Worm (Caenorhabditis elegans) whole organism, L4/young adult: ENCODE measurements around the gene B0348.1.

Experiments used
- W03F9.2 ChIP-seq: fragments of 150-350 bp; optimal IDR thresholded peaks from 2 replicates; lab custom pipeline; 2014; ENCODE audit warnings: missing biosample characterization, missing genetic modification characterization
- dao-5 ChIP-seq: sonication (generic microtip); optimal IDR thresholded peaks from 2 replicates; lab custom pipeline; 2016; ENCODE audit warnings: missing genotype, missing genetic modification characterization, moderate library complexity, missing compliant biosample characterization
- him-1 ChIP-seq: sonication (generic microtip); optimal IDR thresholded peaks from 2 replicates; lab custom pipeline; 2016; ENCODE audit warnings: missing genotype, missing genetic modification reagents, missing genetic modification characterization, missing compliant biosample characterization

The B0348.1 gene

ce11 chrV:37729-38128 is 11.0 kb upstream of the B0348.1 start:
- no peak for TF ChIP-seq him-1 (tag; lab: Kevin White, UChicago)
- no peak for TF ChIP-seq W03F9.2 (tag; lab: Kevin White, UChicago)
- no peak for TF ChIP-seq dao-5 (tag; lab: Kevin White, UChicago)

DNA sequence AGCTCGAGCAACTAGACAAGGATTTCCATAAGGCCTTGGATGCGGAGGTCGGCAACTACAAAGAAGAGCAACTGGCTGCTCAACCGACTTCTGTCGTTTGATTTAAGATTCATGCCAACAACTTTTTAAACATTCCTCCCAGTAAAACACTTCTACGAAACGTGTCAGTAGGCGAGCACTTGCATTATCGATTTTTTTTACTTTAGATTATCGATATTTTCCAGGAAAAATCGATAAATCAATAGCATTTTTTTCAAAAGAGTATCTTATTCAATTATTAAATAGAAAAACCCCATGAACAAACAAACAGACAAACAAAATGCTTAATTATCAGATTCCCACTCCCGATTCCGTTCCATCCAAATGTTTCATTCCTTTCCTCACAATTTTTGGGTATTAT is 5.7 kb upstream of the B0348.1 start:
- TF ChIP-seq him-1 (tag; lab: Kevin White, UChicago) (no peak), dao-5 (tag; lab: Kevin White, UChicago) (no peak), W03F9.2 (tag; lab: Kevin White, UChicago) (no peak)

DNA sequence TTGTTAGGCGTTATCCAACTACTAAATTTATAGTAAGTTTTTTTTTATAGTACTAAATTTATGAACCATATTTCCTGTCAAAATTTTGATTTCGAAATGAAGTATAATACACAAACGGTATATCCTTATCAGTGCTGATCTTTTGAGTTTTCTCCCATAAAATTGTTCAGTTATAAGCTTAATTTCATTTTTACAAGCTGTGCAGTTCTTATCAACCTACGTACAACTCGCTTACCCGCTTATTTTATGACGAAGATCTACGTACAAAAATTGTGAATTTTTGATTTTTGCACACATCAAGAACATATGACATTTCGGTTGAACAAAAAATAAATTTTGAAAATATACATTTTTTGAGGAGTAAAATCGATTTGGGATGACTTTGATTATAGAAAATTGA is 4.7 kb upstream of the B0348.1 start:
- TF ChIP-seq dao-5 (tag; lab: Kevin White, UChicago) (no peak), him-1 (tag; lab: Kevin White, UChicago) (no peak), W03F9.2 (tag; lab: Kevin White, UChicago) (no peak)

DNA sequence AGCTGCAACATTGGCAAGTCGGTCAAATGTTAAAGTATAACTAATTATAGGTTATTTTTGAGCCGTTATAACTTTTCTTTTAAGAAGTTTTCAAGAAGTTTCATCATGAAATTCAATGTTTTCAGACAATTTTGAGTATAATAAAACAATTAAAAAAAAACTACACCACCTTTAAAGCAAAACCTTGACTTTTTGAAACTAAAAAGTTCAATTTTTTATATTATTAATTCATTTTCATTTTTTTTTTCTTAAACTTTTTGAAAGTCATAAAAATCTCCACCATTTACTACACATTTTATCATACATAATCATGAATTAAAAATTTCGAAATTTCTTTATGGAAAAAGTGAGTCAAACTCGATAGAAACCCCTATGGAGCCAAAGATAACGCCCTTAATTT is 3.7 kb upstream of the B0348.1 start, which contains the start of gene B0348.2:
Gene B0348.2 (plus strand): TSS at position 301 of the 400 bp plus-strand sequence.
- TF ChIP-seq W03F9.2 (tag; lab: Kevin White, UChicago) (no peak), him-1 (tag; lab: Kevin White, UChicago) (no peak), dao-5 (tag; lab: Kevin White, UChicago) (no peak)

ce11 chrV:47799-48198 is 923 bp upstream of the B0348.1 start:
- TF ChIP-seq dao-5 (tag; lab: Kevin White, UChicago) = no peak
- TF ChIP-seq W03F9.2 (tag; lab: Kevin White, UChicago) = no peak
- no peak for TF ChIP-seq him-1 (tag; lab: Kevin White, UChicago)

DNA sequence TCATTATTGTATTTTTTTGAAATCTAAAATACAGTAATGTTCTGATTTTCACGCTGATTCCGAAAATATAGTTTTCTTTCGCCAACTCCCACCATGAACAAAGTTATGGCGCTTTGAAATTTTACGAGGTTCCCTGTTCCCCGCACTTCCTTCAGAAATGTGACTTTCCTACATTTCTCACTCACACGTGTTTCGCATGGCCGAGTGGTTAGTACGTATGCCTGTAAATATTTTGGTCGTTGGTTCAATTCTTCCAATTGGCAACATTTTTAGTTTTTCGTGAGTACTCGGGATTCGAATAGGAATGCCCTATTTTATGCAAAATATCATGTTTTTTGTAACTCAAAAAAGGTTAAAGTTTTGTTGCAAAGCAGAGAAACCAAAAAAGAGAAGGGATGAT is 4.6 kb downstream of the B0348.1 start:
- TF ChIP-seq dao-5 (tag; lab: Kevin White, UChicago) = no peak
- no peak for TF ChIP-seq W03F9.2 (tag; lab: Kevin White, UChicago)
- no peak for TF ChIP-seq him-1 (tag; lab: Kevin White, UChicago)

ce11 chrV:55946-56345 is 7.2 kb downstream of the B0348.1 start, which contains the start of gene srt-52:
TSS of gene srt-52 (minus strand) at chrV:56046.
- TF ChIP-seq dao-5 (tag; lab: Kevin White, UChicago) (no peak), him-1 (tag; lab: Kevin White, UChicago) (no peak), W03F9.2 (tag; lab: Kevin White, UChicago) (no peak)

- TF ChIP-seq dao-5 (tag; lab: Kevin White, UChicago) (no peak), W03F9.2 (tag; lab: Kevin White, UChicago) (no peak), him-1 (tag; lab: Kevin White, UChicago) (no peak)
These were observed 10.2 kb downstream of the B0348.1 start, which contains the start of gene cyp-29A3 for ce11 chrV:58971-59370. TSS of gene cyp-29A3 (plus strand) at chrV:59239.

DNA sequence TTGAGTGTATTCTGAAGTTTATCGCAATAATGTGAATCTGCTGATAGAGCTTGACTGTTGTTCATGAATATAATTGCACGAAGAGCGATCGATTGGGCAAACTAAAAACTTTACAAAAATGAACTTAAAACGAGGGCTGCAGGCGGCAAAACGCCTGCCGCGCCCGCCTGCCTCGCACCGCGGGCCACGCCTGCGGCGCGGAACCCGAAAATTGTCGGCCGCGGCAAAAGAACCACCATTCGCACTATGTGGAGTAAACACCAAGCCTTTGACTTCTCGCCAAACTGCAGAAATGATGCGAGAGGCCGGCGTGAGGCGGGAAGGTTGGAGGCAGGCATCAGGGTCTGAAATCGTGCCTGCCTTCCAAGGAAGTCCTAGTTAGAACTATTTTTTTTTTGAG is 15.2 kb downstream of the B0348.1 start:
- TF ChIP-seq him-1 (tag; lab: Kevin White, UChicago) (no peak), dao-5 (tag; lab: Kevin White, UChicago) (no peak), W03F9.2 (tag; lab: Kevin White, UChicago) (no peak)

ce11 chrV:66506-66905 is 17.8 kb downstream of the B0348.1 start:
- TF ChIP-seq dao-5 (tag; lab: Kevin White, UChicago) = no peak
- TF ChIP-seq him-1 (tag; lab: Kevin White, UChicago) = no peak

ce11 chrV:68112-68511 is 19.4 kb downstream of the B0348.1 start:
- TF ChIP-seq him-1 (tag; lab: Kevin White, UChicago) = no peak
- no peak for TF ChIP-seq dao-5 (tag; lab: Kevin White, UChicago)
- TF ChIP-seq W03F9.2 (tag; lab: Kevin White, UChicago) = no peak

DNA sequence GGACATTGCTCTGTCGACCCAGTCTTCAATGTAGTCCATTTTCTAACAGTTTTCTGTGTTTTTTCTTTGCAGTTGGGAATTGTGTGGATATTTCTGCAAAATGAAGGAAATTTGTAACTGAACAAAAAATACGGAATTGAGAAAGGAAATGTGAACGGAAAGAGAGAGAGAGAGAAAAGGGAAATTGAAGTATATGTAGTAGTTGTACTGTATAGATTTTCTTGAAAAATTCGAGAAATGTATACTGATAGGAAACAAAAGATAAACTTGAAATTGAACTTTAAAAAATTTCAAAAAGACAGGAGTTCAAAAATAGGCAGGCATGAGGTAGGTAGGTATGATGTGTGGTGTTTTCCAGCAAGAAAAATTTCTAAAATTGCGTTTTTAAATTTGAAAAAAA is 35.0 kb downstream of the B0348.1 start, which contains the start of gene daam-1:
Gene daam-1 (minus strand): TSS at position 101 of the 400 bp plus-strand sequence.
- TF ChIP-seq dao-5 (tag; lab: Kevin White, UChicago) (no peak), W03F9.2 (tag; lab: Kevin White, UChicago) (no peak), him-1 (tag; lab: Kevin White, UChicago) (no peak)
